Worm (Caenorhabditis elegans) whole organism, L3 larva: ENCODE measurements around the gene nuaf-1.

Source experiments
- ama-1 ChIP-seq: fragments of 150-350 bp; optimal IDR thresholded peaks from 2 replicates; lab custom pipeline; 2018
- ceh-28 ChIP-seq: fragments of 150-350 bp; optimal IDR thresholded peaks from 2 replicates; lab custom pipeline; 2014; ENCODE audit warnings: missing biosample characterization, missing genetic modification reagents, missing genetic modification characterization
- nhr-237 ChIP-seq: fragments of 150-350 bp; optimal IDR thresholded peaks from 2 replicates; lab custom pipeline; 2014; ENCODE audit warnings: missing biosample characterization, missing genetic modification characterization
- pha-4 ChIP-seq: fragments of 150-350 bp; optimal IDR thresholded peaks from 2 replicates; lab custom pipeline; 2014; ENCODE audit warnings: missing biosample characterization, missing genetic modification reagents, missing genetic modification characterization
- sea-2 ChIP-seq: fragments of 150-350 bp; sonication (generic microtip); optimal IDR thresholded peaks from 4 replicates; lab custom pipeline; 2014; ENCODE audit warnings: missing biosample characterization, missing genetic modification reagents, missing genetic modification characterization

- TF ChIP-seq sea-2 (GFP tag; lab: Kevin White, UChicago) (no peak), nhr-237 (tag; lab: Kevin White, UChicago) (no peak), ceh-28 (no peak), ama-1 (lab: Kevin White, UChicago) (no peak), pha-4 (tag; lab: Kevin White, UChicago) (no peak)
Observed at ce11 chrV:13593083-13593482, 24.7 kb upstream of the nuaf-1 start, which contains the start of gene F53F4.4.
